Worm (Caenorhabditis elegans): ENCODE data around the gene T26C5.3.
A peak's percentile ranks its signal among the peaks of the same experiment; 100 is the strongest.

T26C5.3 gene

ce11 chrII:9273984-9274383 is 37.6 kb downstream of the T26C5.3 start (continued):
- TF ChIP-seq fkh-10 (GFP tag; optimal IDR thresholded peaks at IDR 0.05) (no peak), C38D4.7 (GFP tag; optimal IDR thresholded peaks at IDR 0.05) (no peak), pros-1 (tag; optimal IDR thresholded peaks at IDR 0.05) (peak; percentile 55), ets-4 (tag; optimal IDR thresholded peaks at IDR 0.05) (no peak), nfya-1 (tag; optimal IDR thresholded peaks at IDR 0.05) (peak; percentile 81), C08G9.2 (tag; optimal IDR thresholded peaks at IDR 0.05) (no peak), ceh-45 (GFP tag; IDR thresholded peaks at IDR 0.05) (no peak), eyg-1 (tag; optimal IDR thresholded peaks at IDR 0.05) (no peak), pag-3 (tag; optimal IDR thresholded peaks at IDR 0.05; ENCODE audit: borderline replicate concordance) (no peak), unc-55 (GFP tag; optimal IDR thresholded peaks at IDR 0.05) (peak; percentile 91), ceh-34 (tag; optimal IDR thresholded peaks at IDR 0.05) (peak; percentile 39)

ce11 chrII:9274734-9275133 is 38.4 kb downstream of the T26C5.3 start:
- no peak for TF ChIP-seq hlh-6 (tag; optimal IDR thresholded peaks at IDR 0.05)
- TF ChIP-seq Y22D7AL.16 (tag; optimal IDR thresholded peaks at IDR 0.05), result no peak
- TF ChIP-seq pat-9 (tag; optimal IDR thresholded peaks at IDR 0.05), result no peak
- no peak for TF ChIP-seq ceh-6 (GFP tag; optimal IDR thresholded peaks at IDR 0.05)
- no peak for TF ChIP-seq rnt-1 (tag; optimal IDR thresholded peaks at IDR 0.05)
- no peak for TF ChIP-seq ceh-22 (tag; optimal IDR thresholded peaks at IDR 0.05)
- TF ChIP-seq sdc-2 (tag; optimal IDR thresholded peaks at IDR 0.05), result no peak
- TF ChIP-seq C38D4.7 (GFP tag; optimal IDR thresholded peaks at IDR 0.05), result no peak
- TF ChIP-seq ahr-1 (tag; optimal IDR thresholded peaks at IDR 0.05), result no peak
- TF ChIP-seq K09A11.1 (tag; optimal IDR thresholded peaks at IDR 0.05; ENCODE audit: insufficient read depth), result no peak
- TF ChIP-seq hlh-13 (GFP tag; optimal IDR thresholded peaks at IDR 0.05), result no peak
- TF ChIP-seq nfya-1 (tag; optimal IDR thresholded peaks at IDR 0.05), result no peak
- TF ChIP-seq ceh-19 (GFP tag; optimal IDR thresholded peaks at IDR 0.05), result no peak
- no peak for TF ChIP-seq ceh-24 (tag; optimal IDR thresholded peaks at IDR 0.05)
- no peak for TF ChIP-seq ceh-30 (tag; optimal IDR thresholded peaks at IDR 0.05)
- no peak for TF ChIP-seq nhr-232 (tag; optimal IDR thresholded peaks at IDR 0.05)
- no peak for TF ChIP-seq sox-4 (tag; optimal IDR thresholded peaks at IDR 0.05)
- no peak for TF ChIP-seq pha-2 (tag; optimal IDR thresholded peaks at IDR 0.05)
- no peak for TF ChIP-seq lin-11 (tag; optimal IDR thresholded peaks at IDR 0.05)

- no peak for TF ChIP-seq hlh-13 (GFP tag; optimal IDR thresholded peaks at IDR 0.05)
- no peak for TF ChIP-seq C08G9.2 (tag; optimal IDR thresholded peaks at IDR 0.05)
- TF ChIP-seq sox-2 (GFP tag; IDR thresholded peaks at IDR 0.05), result no peak
- no peak for TF ChIP-seq hlh-6 (tag; optimal IDR thresholded peaks at IDR 0.05)
- no peak for TF ChIP-seq hlh-8 (tag; optimal IDR thresholded peaks at IDR 0.05)
- no peak for TF ChIP-seq fkh-10 (GFP tag; optimal IDR thresholded peaks at IDR 0.05)
- no peak for TF ChIP-seq lin-11 (tag; optimal IDR thresholded peaks at IDR 0.05)
- TF ChIP-seq pat-9 (tag; optimal IDR thresholded peaks at IDR 0.05), result no peak
- TF ChIP-seq sdc-2 (tag; optimal IDR thresholded peaks at IDR 0.05), result no peak
- TF ChIP-seq unc-42 (tag; optimal IDR thresholded peaks at IDR 0.05), result no peak
- no peak for TF ChIP-seq K02D7.2 (tag; optimal IDR thresholded peaks at IDR 0.05)
- TF ChIP-seq eyg-1 (tag; optimal IDR thresholded peaks at IDR 0.05), result no peak
These were observed 38.8 kb downstream of the T26C5.3 start for ce11 chrII:9275173-9275572.

- TF ChIP-seq mec-3 (tag; optimal IDR thresholded peaks at IDR 0.05; ENCODE audit: borderline replicate concordance) (no peak), ztf-16 (tag; optimal IDR thresholded peaks at IDR 0.05) (no peak), tbx-2 (tag; optimal IDR thresholded peaks at IDR 0.05) (no peak), Y22D7AL.16 (tag; optimal IDR thresholded peaks at IDR 0.05) (no peak), nhr-232 (tag; optimal IDR thresholded peaks at IDR 0.05) (no peak), nfya-1 (tag; optimal IDR thresholded peaks at IDR 0.05) (no peak), odd-2 (tag; optimal IDR thresholded peaks at IDR 0.05) (no peak), ceh-22 (tag; optimal IDR thresholded peaks at IDR 0.05) (no peak), ama-1 (optimal IDR thresholded peaks at IDR 0.05) (no peak), che-1 (tag; optimal IDR thresholded peaks at IDR 0.05) (no peak), nhr-11 (tag; optimal IDR thresholded peaks at IDR 0.05) (no peak), pha-4 (tag; optimal IDR thresholded peaks at IDR 0.05) (no peak), unc-55 (GFP tag; optimal IDR thresholded peaks at IDR 0.05) (no peak), F13H6.1 (tag; optimal IDR thresholded peaks at IDR 0.05) (no peak), ceh-48 (tag; optimal IDR thresholded peaks at IDR 0.05) (no peak), unc-42 (tag; optimal IDR thresholded peaks at IDR 0.05) (no peak), K09A11.1 (tag; optimal IDR thresholded peaks at IDR 0.05; ENCODE audit: insufficient read depth) (no peak), ceh-18 (tag; optimal IDR thresholded peaks at IDR 0.05) (no peak), sdc-2 (tag; optimal IDR thresholded peaks at IDR 0.05) (no peak), hlh-8 (tag; optimal IDR thresholded peaks at IDR 0.05) (no peak)
These were observed 40.8 kb downstream of the T26C5.3 start for ce11 chrII:9277153-9277552.

All from whole organism, late embryonic.